Worm (Caenorhabditis elegans) whole organism, mixed stage, embryonic: ENCODE measurements around the gene pno-1.

ENCODE experiments used
- blmp-1 ChIP-seq: fragments of 150-350 bp; optimal IDR thresholded peaks from 2 replicates; lab custom pipeline; 2014; ENCODE audit warnings: missing biosample characterization, missing genetic modification characterization
- elt-3 ChIP-seq: fragments of 150-350 bp; optimal IDR thresholded peaks from 2 replicates; lab custom pipeline; 2014; ENCODE audit warnings: missing biosample characterization, missing genetic modification characterization
- flh-1 ChIP-seq: fragments of 200-800 bp; sonication (Bioruptor generic); optimal IDR thresholded peaks from 2 replicates; lab custom pipeline; 2018; ENCODE audit warnings: mild to moderate bottlenecking, missing genetic modification characterization, moderate library complexity, missing compliant biosample characterization
- mab-5 ChIP-seq: fragments of 150-350 bp; optimal IDR thresholded peaks from 2 replicates; lab custom pipeline; 2014; ENCODE audit warnings: missing biosample characterization, missing genetic modification characterization
- mls-2 ChIP-seq: sonication (generic microtip); optimal IDR thresholded peaks from 2 replicates; lab custom pipeline; 2016; ENCODE audit warnings: mild to moderate bottlenecking, missing genetic modification characterization, moderate library complexity, missing compliant biosample characterization
- nhr-12 ChIP-seq: fragments of 150-350 bp; optimal IDR thresholded peaks from 2 replicates; lab custom pipeline; 2014; ENCODE audit warnings: missing biosample characterization, missing genetic modification characterization
- nhr-237 ChIP-seq: fragments of 150-350 bp; optimal IDR thresholded peaks from 2 replicates; lab custom pipeline; 2014; ENCODE audit warnings: missing biosample characterization, missing genetic modification characterization
- nhr-76 ChIP-seq: sonication (generic microtip); optimal IDR thresholded peaks from 2 replicates; lab custom pipeline; 2017; ENCODE audit warnings: missing biosample characterization, missing genetic modification characterization
- pha-4 ChIP-seq: fragments of 150-350 bp; optimal IDR thresholded peaks from 2 replicates; lab custom pipeline; 2018; ENCODE audit warnings: missing biosample characterization, missing genetic modification reagents, missing genetic modification characterization
- snpc-4 ChIP-seq: fragments of 150-350 bp; optimal IDR thresholded peaks from 2 replicates; lab custom pipeline; 2014; ENCODE audit warnings: missing biosample characterization, missing genetic modification characterization
- ztf-11 ChIP-seq: fragments of 150-350 bp; optimal IDR thresholded peaks from 2 replicates; lab custom pipeline; 2014; ENCODE audit warnings: missing biosample characterization, missing genetic modification characterization

- no peak for TF ChIP-seq elt-3 (tag; lab: Kevin White, UChicago)
- no peak for TF ChIP-seq flh-1 (GFP tag; lab: Kevin White, UChicago)
- no peak for TF ChIP-seq snpc-4
- no peak for TF ChIP-seq nhr-12 (tag; lab: Kevin White, UChicago)
- no peak for TF ChIP-seq nhr-237 (tag; lab: Kevin White, UChicago)
- no peak for TF ChIP-seq nhr-76 (tag; lab: Kevin White, UChicago)
- no peak for TF ChIP-seq ztf-11 (tag; lab: Kevin White, UChicago)
- TF ChIP-seq pha-4 (tag; lab: Kevin White, UChicago): no peak
- no peak for TF ChIP-seq mab-5 (tag; lab: Kevin White, UChicago)
- no peak for TF ChIP-seq mls-2
- no peak for TF ChIP-seq blmp-1 (tag; lab: Kevin White, UChicago)
Measured at ce11 chrII:9703601-9704000, 39.1 kb downstream of the pno-1 start, which contains the start of gene mop-25.2.
